Worm (Caenorhabditis elegans) whole organism, young adult: Measurements from ENCODE around the gene aat-2.
A peak's percentile ranks its signal among the peaks of the same experiment; 100 is the strongest.

Experiments
- B0019.2 ChIP-seq: fragments of 200-800 bp; sonication (Bioruptor generic); conservative IDR thresholded peaks from 2 replicates; pipeline ENCODE4 v1.3.6; 2022; ENCODE audit warnings: missing genetic modification reagents, missing genetic modification characterization, missing compliant biosample characterization
- B0261.1 ChIP-seq: sonication (generic microtip); optimal IDR thresholded peaks from 2 replicates; lab custom pipeline; 2016; ENCODE audit warnings: mild to moderate bottlenecking, missing genetic modification characterization, moderate library complexity, missing compliant biosample characterization
- C06A6.2 ChIP-seq: fragments of 200-800 bp; sonication (Bioruptor generic); conservative IDR thresholded peaks from 2 replicates; pipeline ENCODE4 v1.3.6; 2022; ENCODE audit warnings: missing genetic modification characterization, missing compliant biosample characterization
- F33H1.4 ChIP-seq: fragments of 200-800 bp; sonication (Bioruptor generic); IDR thresholded peaks from 2 replicates; pipeline ENCODE4 v1.3.6; 2022; ENCODE audit warnings: missing genetic modification reagents, missing genetic modification characterization, missing compliant biosample characterization
- F57C9.4 ChIP-seq: sonication (generic microtip); optimal IDR thresholded peaks from 2 replicates; lab custom pipeline; 2017; ENCODE audit warnings: mild to moderate bottlenecking, missing genetic modification characterization, missing compliant biosample characterization
- K12H6.12 ChIP-seq: fragments of 200-800 bp; sonication (Bioruptor generic); optimal IDR thresholded peaks from 2 replicates; lab custom pipeline; 2018; ENCODE audit warnings: mild to moderate bottlenecking, missing genetic modification characterization, missing compliant biosample characterization
- ZK185.1 ChIP-seq: sonication (generic microtip); optimal IDR thresholded peaks from 2 replicates; lab custom pipeline; 2016; ENCODE audit warnings: mild to moderate bottlenecking, missing genetic modification characterization, missing compliant biosample characterization; ENCODE audit not compliant: poor library complexity, severe bottlenecking
- akir-1 ChIP-seq: fragments of 200-800 bp; sonication (Bioruptor generic); optimal IDR thresholded peaks from 2 replicates; lab custom pipeline; 2018; ENCODE audit warnings: mild to moderate bottlenecking, missing genetic modification characterization, moderate library complexity, missing compliant biosample characterization
- ama-1 ChIP-seq, 3 experiments: fragments of 150-350 bp in 1 of 3; sonication (generic microtip) in 2 of 3; optimal IDR thresholded peaks; 2 replicates each; lab custom pipeline; 2014 to 2018; ENCODE audit warnings: missing biosample characterization in 2 of 3, missing genetic modification characterization in 2 of 3, missing genetic modification reagents in 2 of 3
- attf-3 ChIP-seq: fragments of 200-800 bp; sonication (Bioruptor generic); conservative IDR thresholded peaks from 2 replicates; pipeline ENCODE4 v1.3.6; 2022; ENCODE audit warnings: missing genetic modification reagents, missing genetic modification characterization, missing compliant biosample characterization
- ccch-3 ChIP-seq: fragments of 200-800 bp; sonication (Bioruptor generic); optimal IDR thresholded peaks from 2 replicates; lab custom pipeline; 2018; ENCODE audit warnings: mild to moderate bottlenecking, missing genetic modification characterization, missing compliant biosample characterization
- cebp-1 ChIP-seq, 2 experiments: fragments of 200-800 bp in 1 of 2; sonication (Bioruptor generic) in 1 of 2; sonication (generic microtip) in 1 of 2; IDR thresholded peaks in 1 of 2; optimal IDR thresholded peaks in 1 of 2; 2 replicates each; pipeline versions ENCODE4 v1.3.6 to Lab custom; 2017 to 2022; ENCODE audit warnings: missing compliant biosample characterization in 2 of 2, missing genetic modification characterization in 2 of 2, mild to moderate bottlenecking in 1 of 2, missing genetic modification reagents in 1 of 2, moderate library complexity in 1 of 2
- ceh-27 ChIP-seq: fragments of 200-800 bp; sonication (Bioruptor generic); optimal IDR thresholded peaks from 2 replicates; lab custom pipeline; 2018; ENCODE audit warnings: mild to moderate bottlenecking, missing genetic modification characterization, moderate library complexity, missing compliant biosample characterization
- ceh-58 ChIP-seq: fragments of 200-800 bp; sonication (Bioruptor generic); IDR thresholded peaks from 2 replicates; pipeline ENCODE4 v1.3.6; 2022; ENCODE audit warnings: missing genetic modification characterization, missing compliant biosample characterization
- ceh-91 ChIP-seq: fragments of 200-800 bp; sonication (Bioruptor generic); IDR thresholded peaks from 2 replicates; pipeline ENCODE4 v1.3.6; 2022; ENCODE audit warnings: missing genetic modification reagents, missing genetic modification characterization, missing compliant biosample characterization
- dox-1 ChIP-seq: fragments of 200-800 bp; sonication (Bioruptor generic); IDR thresholded peaks from 2 replicates; pipeline ENCODE4 v1.3.6; 2022; ENCODE audit warnings: missing genetic modification reagents, missing genetic modification characterization, missing compliant biosample characterization
- gei-17 ChIP-seq: fragments of 200-800 bp; sonication (Bioruptor generic); optimal IDR thresholded peaks from 2 replicates; lab custom pipeline; 2018; ENCODE audit warnings: mild to moderate bottlenecking, missing genetic modification characterization, missing compliant biosample characterization
- hmg-1.2 ChIP-seq: fragments of 200-800 bp; sonication (Bioruptor generic); IDR thresholded peaks from 2 replicates; pipeline ENCODE4 v1.3.6; 2022; ENCODE audit warnings: missing genetic modification reagents, missing genetic modification characterization, missing compliant biosample characterization
- lag-1 ChIP-seq: fragments of 200-800 bp; sonication (Bioruptor generic); IDR thresholded peaks from 2 replicates; pipeline ENCODE4 v1.3.6; 2022; ENCODE audit warnings: missing genetic modification reagents, missing genetic modification characterization, missing compliant biosample characterization
- let-526 ChIP-seq: fragments of 200-800 bp; sonication (Bioruptor generic); IDR thresholded peaks from 2 replicates; pipeline ENCODE4 v1.3.6; 2022; ENCODE audit warnings: missing genetic modification reagents, missing genetic modification characterization, missing compliant biosample characterization
- let-607 ChIP-seq, 2 experiments: fragments of 200-800 bp in 1 of 2; sonication (Bioruptor generic) in 1 of 2; sonication (generic microtip) in 1 of 2; optimal IDR thresholded peaks; 2 replicates each; lab custom pipeline; 2016 to 2018; ENCODE audit warnings: mild to moderate bottlenecking in 2 of 2, missing compliant biosample characterization in 2 of 2, missing genetic modification characterization in 2 of 2, moderate library complexity in 2 of 2, missing genotype in 1 of 2
- lir-1 ChIP-seq: fragments of 200-800 bp; sonication (Bioruptor generic); conservative IDR thresholded peaks from 2 replicates; pipeline ENCODE4 v1.3.6; 2022; ENCODE audit warnings: missing genetic modification reagents, missing genetic modification characterization, missing compliant biosample characterization
- lsy-27 ChIP-seq: sonication (generic microtip); optimal IDR thresholded peaks from 2 replicates; lab custom pipeline; 2017; ENCODE audit warnings: missing genetic modification characterization, mild to moderate bottlenecking, missing compliant biosample characterization, antibody characterized with exemption, missing genotype, borderline replicate concordance; ENCODE audit not compliant: insufficient read depth
- mxl-1 ChIP-seq: sonication (generic microtip); optimal IDR thresholded peaks from 2 replicates; lab custom pipeline; 2016; ENCODE audit warnings: missing genetic modification characterization, missing compliant biosample characterization
- nfya-2 ChIP-seq: fragments of 200-800 bp; sonication (Bioruptor generic); IDR thresholded peaks from 2 replicates; pipeline ENCODE4 v1.3.6; 2022; ENCODE audit warnings: missing genetic modification reagents, missing genetic modification characterization, missing compliant biosample characterization
- nhr-90 ChIP-seq: sonication (generic microtip); optimal IDR thresholded peaks from 2 replicates; lab custom pipeline; 2016; ENCODE audit warnings: missing genotype, mild to moderate bottlenecking, missing genetic modification characterization, missing compliant biosample characterization
- rec-8 ChIP-seq, 2 experiments: sonication (generic microtip); optimal IDR thresholded peaks; 2 replicates each; lab custom pipeline; 2016; ENCODE audit warnings: mild to moderate bottlenecking in 2 of 2, missing genetic modification characterization in 2 of 2, missing genetic modification reagents in 2 of 2, missing genotype in 2 of 2, missing biosample characterization in 1 of 2, missing compliant biosample characterization in 1 of 2, moderate library complexity in 1 of 2
- repo-1 ChIP-seq: sonication (generic microtip); optimal IDR thresholded peaks from 2 replicates; lab custom pipeline; 2017; ENCODE audit warnings: mild to moderate bottlenecking, missing genetic modification characterization, missing compliant biosample characterization
- rpc-1 ChIP-seq, 2 experiments: fragments of 150-350 bp in 1 of 2; sonication (generic microtip) in 1 of 2; optimal IDR thresholded peaks; 2 replicates each; lab custom pipeline; 2014 to 2018; ENCODE audit warnings: missing biosample characterization in 1 of 2, missing genetic modification characterization in 1 of 2, missing genetic modification reagents in 1 of 2, missing genotype in 1 of 2
- snpc-1.3 ChIP-seq: sonication (generic microtip); optimal IDR thresholded peaks from 2 replicates; lab custom pipeline; 2017; ENCODE audit warnings: missing genetic modification characterization, mild to moderate bottlenecking, missing compliant biosample characterization, antibody characterized with exemption, moderate library complexity, missing genotype, missing genetic modification reagents; ENCODE audit not compliant: insufficient read depth
- snpc-4 ChIP-seq, 5 experiments: fragments of 150-350 bp in 1 of 5; sonication (generic microtip) in 4 of 5; optimal IDR thresholded peaks; 2 replicates each; lab custom pipeline; 2014 to 2018; ENCODE audit warnings: missing genetic modification characterization in 5 of 5, missing biosample characterization in 3 of 5, antibody characterized with exemption in 2 of 5, mild to moderate bottlenecking in 2 of 5, missing compliant biosample characterization in 2 of 5, missing genotype in 2 of 5, moderate library complexity in 2 of 5, missing genetic modification reagents in 1 of 5
- tbx-9 ChIP-seq: sonication (generic microtip); optimal IDR thresholded peaks from 2 replicates; lab custom pipeline; 2016; ENCODE audit warnings: borderline replicate concordance, missing genetic modification characterization, inconsistent platforms, missing compliant biosample characterization
- unc-62 ChIP-seq: fragments of 150-350 bp; optimal IDR thresholded peaks from 2 replicates; lab custom pipeline; 2014; ENCODE audit warnings: missing biosample characterization, missing genetic modification reagents, missing genetic modification characterization
- xnd-1 ChIP-seq: sonication (generic microtip); optimal IDR thresholded peaks from 2 replicates; lab custom pipeline; 2016; ENCODE audit warnings: missing genotype, missing genetic modification reagents, missing genetic modification characterization, missing compliant biosample characterization
- ztf-18 ChIP-seq: sonication (generic microtip); optimal IDR thresholded peaks from 2 replicates; lab custom pipeline; 2016; ENCODE audit warnings: missing genotype, mild to moderate bottlenecking, missing genetic modification characterization, missing compliant biosample characterization

aat-2 gene

DNA sequence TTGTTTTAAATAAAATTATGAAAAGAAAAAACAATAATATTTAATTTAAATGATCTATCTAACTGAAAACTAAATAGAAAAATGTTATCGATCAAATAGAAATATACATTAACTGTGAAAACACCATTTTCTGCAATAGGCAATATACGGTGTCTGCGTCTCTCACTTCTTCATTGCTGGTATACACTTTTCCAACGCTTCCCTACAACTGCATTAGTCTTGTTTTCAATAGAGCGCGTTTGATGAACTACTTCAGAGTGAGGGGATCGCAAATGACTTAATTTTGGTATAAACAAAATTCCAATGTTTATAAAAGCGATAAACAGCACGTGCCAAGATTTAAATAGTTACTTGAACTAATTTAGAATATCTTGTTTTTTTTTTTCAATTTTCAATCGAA is 33.7 kb downstream of the aat-2 start (continued):
- TF ChIP-seq snpc-4 (GFP tag; optimal IDR thresholded peaks at IDR 0.05; lab: Kevin White, UChicago) (no peak), snpc-4 (tag; optimal IDR thresholded peaks at IDR 0.05; lab: Kevin White, UChicago) (peak in 1 of 4 experiments; percentile 60), dox-1 (peak; percentile 47; the same call in 1 of the 2 replicates), snpc-1.3 (tag; lab: Kevin White, UChicago) (no peak), akir-1 (GFP tag; lab: Kevin White, UChicago) (no peak), lsy-27 (tag; lab: Kevin White, UChicago) (no peak), lir-1 (GFP tag; lab: Robert Waterston, UW) (no peak), B0261.1 (tag; lab: Kevin White, UChicago) (no peak), rec-8 (tag; optimal IDR thresholded peaks at IDR 0.05; lab: Kevin White, UChicago) (no peak), ama-1 (optimal IDR thresholded peaks at IDR 0.05; lab: Kevin White, UChicago) (no peak), ama-1 (GFP tag; optimal IDR thresholded peaks at IDR 0.05; lab: Kevin White, UChicago) (no peak), F57C9.4 (tag; lab: Kevin White, UChicago) (no peak), ZK185.1 (no peak), gei-17 (GFP tag; lab: Kevin White, UChicago) (no peak), let-607 (tag; optimal IDR thresholded peaks at IDR 0.05; lab: Kevin White, UChicago) (peak in 1 of 2 experiments; percentile 59), ceh-27 (GFP tag; lab: Kevin White, UChicago) (peak; percentile 7), mxl-1 (tag; lab: Kevin White, UChicago) (no peak), repo-1 (tag; lab: Kevin White, UChicago) (no peak), ceh-58 (GFP tag; lab: Robert Waterston, UW) (no peak), unc-62 (GFP tag; lab: Kevin White, UChicago) (no peak), attf-3 (GFP tag; lab: Robert Waterston, UW) (no peak), lag-1 (GFP tag; lab: Robert Waterston, UW) (no peak), tbx-9 (tag; lab: Kevin White, UChicago) (no peak), nfya-2 (GFP tag; lab: Robert Waterston, UW) (no peak), ztf-18 (tag; lab: Kevin White, UChicago) (peak; percentile 22), K12H6.12 (tag; lab: Kevin White, UChicago) (peak; percentile 8), let-526 (no peak), C06A6.2 (GFP tag; lab: Robert Waterston, UW) (no peak), F33H1.4 (GFP tag; lab: Robert Waterston, UW) (no peak), ccch-3 (GFP tag; lab: Kevin White, UChicago) (no peak)

DNA sequence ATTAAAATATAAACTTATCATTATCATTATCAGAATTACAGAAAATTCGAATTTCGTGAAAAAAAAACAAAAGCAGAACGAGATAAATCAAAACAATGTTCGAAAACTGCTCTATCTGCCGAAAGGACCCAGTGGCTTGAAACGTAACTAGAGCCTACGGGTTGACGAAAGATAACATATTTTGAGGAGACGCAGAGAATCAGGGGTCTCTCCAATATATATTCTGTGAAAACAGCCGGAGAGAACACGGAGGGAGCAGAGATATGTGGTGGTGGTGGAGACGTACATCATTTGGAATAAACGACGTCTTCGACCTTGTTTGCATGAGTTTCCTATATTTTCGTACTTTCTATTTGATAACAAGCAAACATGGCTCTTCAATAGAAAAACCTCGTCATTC is 37.3 kb downstream of the aat-2 start:
- TF ChIP-seq lag-1 (GFP tag; lab: Robert Waterston, UW) (0 out of 2 replicates have a peak, but pooled peaks have one; percentile 19), cebp-1 (GFP tag; IDR thresholded peaks at IDR 0.05; lab: Robert Waterston, UW) (no peak), cebp-1 (tag; optimal IDR thresholded peaks at IDR 0.05; lab: Kevin White, UChicago) (no peak), hmg-1.2 (GFP tag; lab: Robert Waterston, UW) (peak; percentile 69), xnd-1 (tag; lab: Kevin White, UChicago) (no peak), nhr-90 (tag; lab: Kevin White, UChicago) (no peak), B0019.2 (GFP tag; lab: Robert Waterston, UW) (no peak), rpc-1 (optimal IDR thresholded peaks at IDR 0.05; lab: Kevin White, UChicago) (no peak), rpc-1 (tag; optimal IDR thresholded peaks at IDR 0.05; lab: Kevin White, UChicago) (no peak), ceh-91 (GFP tag; lab: Robert Waterston, UW) (no peak), ccch-3 (GFP tag; lab: Kevin White, UChicago) (no peak)
